Fruit fly (Drosophila melanogaster): ENCODE results near the gene Elys.

Gene Elys

DNA sequence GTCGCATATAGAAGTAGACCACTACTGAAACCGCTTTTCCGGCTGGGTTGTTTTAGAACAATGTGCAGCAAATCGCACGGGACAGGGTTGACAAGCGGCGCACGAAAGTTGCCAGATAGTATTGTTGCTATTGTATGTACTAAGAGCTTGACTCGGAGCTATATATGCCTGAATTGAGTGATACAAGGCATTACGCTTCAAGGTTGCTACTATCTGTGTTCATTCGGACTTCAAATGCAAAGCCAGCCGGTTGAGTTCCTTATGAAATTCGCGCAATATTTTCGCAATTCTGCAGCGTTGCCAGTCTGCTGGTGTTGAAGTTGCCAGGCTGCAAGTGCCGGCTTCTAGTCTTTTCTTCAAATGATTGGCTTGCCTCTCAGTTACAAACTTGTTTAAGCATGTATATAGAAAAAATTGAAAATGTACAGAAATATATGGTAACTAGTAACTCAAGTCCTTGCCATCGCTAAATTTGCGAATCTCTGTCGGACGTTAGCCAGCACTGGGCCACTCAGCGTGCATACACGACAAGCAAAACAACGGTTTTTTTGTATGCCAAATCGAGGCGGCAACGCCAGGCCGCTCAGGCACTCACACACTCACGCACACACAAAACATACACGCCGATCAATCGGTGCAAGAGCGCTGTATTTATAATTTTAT is at the start of gene Elys, which contains the start of gene Ranbp21 (continued):
- TF ChIP-seq pnt (GFP tag; optimal IDR thresholded peaks at IDR 0.05) (peak; percentile 62), klu (GFP tag; IDR thresholded peaks at IDR 0.05) (peak; percentile 58), hb (GFP tag; IDR thresholded peaks at IDR 0.05; ENCODE audit: partially characterized antibody) (0 out of 3 replicates have a peak, but pooled peaks have one; percentile 56), H15 (GFP tag; IDR thresholded peaks at IDR 0.05) (peak; percentile 46; the same call in 1 of the 3 replicates), CG42726 (GFP tag; IDR thresholded peaks at IDR 0.05; ENCODE audit: partially characterized antibody) (no peak), pb (GFP tag; optimal IDR thresholded peaks at IDR 0.05) (no peak), trem (tag; optimal IDR thresholded peaks at IDR 0.05) (peak; percentile 51), CG4424 (GFP tag; optimal IDR thresholded peaks at IDR 0.05) (no peak), CG11247 (GFP tag; IDR thresholded peaks at IDR 0.05) (peak; percentile 38; the same call in 1 of the 2 replicates), Hr39 (optimal IDR thresholded peaks at IDR 0.05) (no peak), Deaf1 (tag; optimal IDR thresholded peaks at IDR 0.05) (no peak), CG15011 (GFP tag; optimal IDR thresholded peaks at IDR 0.05) (no peak), ro (GFP tag; IDR thresholded peaks at IDR 0.05) (no peak), Nf-YC (tag; optimal IDR thresholded peaks at IDR 0.05) (no peak), CG12071 (GFP tag; optimal IDR thresholded peaks at IDR 0.05) (no peak), gce (GFP tag; IDR thresholded peaks at IDR 0.05) (no peak), CG14050 (GFP tag; IDR thresholded peaks at IDR 0.05) (no peak), lilli (GFP tag; optimal IDR thresholded peaks at IDR 0.05) (peak; percentile 69), CG2202 (tag; optimal IDR thresholded peaks at IDR 0.05) (no peak), gro (GFP tag; optimal IDR thresholded peaks at IDR 0.05) (no peak), onecut (GFP tag; IDR thresholded peaks at IDR 0.05) (peak; percentile 24; the same call in 1 of the 2 replicates), Meics (GFP tag; optimal IDR thresholded peaks at IDR 0.05) (no peak), CG10431 (GFP tag; optimal IDR thresholded peaks at IDR 0.05) (no peak), toy (GFP tag; IDR thresholded peaks at IDR 0.05) (no peak), CG15696 (tag; optimal IDR thresholded peaks at IDR 0.05) (no peak), bbx (GFP tag; IDR thresholded peaks at IDR 0.05; ENCODE audit: partially characterized antibody) (0 out of 2 replicates have a peak, but pooled peaks have one; percentile 12), CG14441 (GFP tag; IDR thresholded peaks at IDR 0.05) (peak; percentile 55; the same call in 1 of the 2 replicates), CG17568 (GFP tag; optimal IDR thresholded peaks at IDR 0.05) (no peak), kah (GFP tag; optimal IDR thresholded peaks at IDR 0.05) (no peak), mld (GFP tag; IDR thresholded peaks at IDR 0.05; ENCODE audit: partially characterized antibody) (no peak), otp (GFP tag; IDR thresholded peaks at IDR 0.05) (no peak), bab2 (GFP tag; optimal IDR thresholded peaks at IDR 0.05) (peak; percentile 68), CG18011 (GFP tag; optimal IDR thresholded peaks at IDR 0.05) (no peak), Oli (tag; optimal IDR thresholded peaks at IDR 0.05) (no peak), D19A (tag; optimal IDR thresholded peaks at IDR 0.05) (no peak), p53 (GFP tag; optimal IDR thresholded peaks at IDR 0.05) (peak; percentile 35), Dp (GFP tag; optimal IDR thresholded peaks at IDR 0.05) (peak; percentile 44), Camta (GFP tag; optimal IDR thresholded peaks at IDR 0.05) (peak; percentile 23), ssp (GFP tag; IDR thresholded peaks at IDR 0.05) (peak; percentile 47), lov (optimal IDR thresholded peaks at IDR 0.05) (no peak), lov (GFP tag; IDR thresholded peaks at IDR 0.05) (no peak), CG7839 (tag; optimal IDR thresholded peaks at IDR 0.05) (no peak), sr (GFP tag; IDR thresholded peaks at IDR 0.05) (no peak), CG12155 (GFP tag; optimal IDR thresholded peaks at IDR 0.05) (peak; percentile 50), HLH3B (GFP tag; IDR thresholded peaks at IDR 0.05) (peak; percentile 25; the same call in 1 of the 2 replicates), CG4404 (GFP tag; IDR thresholded peaks at IDR 0.05) (peak; percentile 54; the same call in 1 of the 2 replicates), zf30C (GFP tag; optimal IDR thresholded peaks at IDR 0.05) (no peak), tgo (GFP tag; IDR thresholded peaks at IDR 0.05) (peak; percentile 44; the same call in 1 of the 3 replicates), tll (GFP tag; optimal IDR thresholded peaks at IDR 0.05) (no peak), BEAF-32 (GFP tag; optimal IDR thresholded peaks at IDR 0.05) (peak; percentile 74)

Data from whole organism, embryonic.